Worm (Caenorhabditis elegans) whole organism, L4 larva: ENCODE measurements around the gene F42C5.6.

Source experiments
- D1046.2 ChIP-seq: fragments of 200-800 bp; sonication (Bioruptor generic); IDR thresholded peaks from 2 replicates; pipeline ENCODE4 v1.3.6; 2022; ENCODE audit warnings: missing genetic modification characterization, missing compliant biosample characterization
- F37D6.2 ChIP-seq: sonication (generic microtip); optimal IDR thresholded peaks from 2 replicates; lab custom pipeline; 2016; ENCODE audit warnings: mild to moderate bottlenecking, missing genetic modification characterization, missing compliant biosample characterization
- F49E8.2 ChIP-seq: sonication (generic microtip); optimal IDR thresholded peaks from 2 replicates; lab custom pipeline; 2016; ENCODE audit warnings: missing compliant biosample characterization, mild to moderate bottlenecking, missing genetic modification characterization, borderline replicate concordance
- R02D3.7 ChIP-seq: fragments of 150-350 bp; sonication (generic microtip); optimal IDR thresholded peaks from 3 replicates; lab custom pipeline; 2014; ENCODE audit warnings: missing biosample characterization, missing genetic modification characterization
- T20F7.1 ChIP-seq: fragments of 200-800 bp; sonication (Bioruptor generic); optimal IDR thresholded peaks from 2 replicates; lab custom pipeline; 2018; ENCODE audit warnings: mild to moderate bottlenecking, missing genetic modification characterization, missing compliant biosample characterization
- Y105C5A.15 ChIP-seq: fragments of 200-800 bp; sonication (Bioruptor generic); IDR thresholded peaks from 2 replicates; pipeline ENCODE4 v1.3.6; 2022; ENCODE audit warnings: missing genetic modification characterization, missing compliant biosample characterization
- Y48G9A.11 ChIP-seq: fragments of 200-800 bp; sonication (Bioruptor generic); IDR thresholded peaks from 2 replicates; pipeline ENCODE4 v1.3.6; 2022; ENCODE audit warnings: missing genetic modification reagents, missing genetic modification characterization, missing compliant biosample characterization
- aha-1 ChIP-seq: fragments of 150-350 bp; peaks from one replicate; lab custom pipeline; 2014; ENCODE audit warnings: missing biosample characterization, missing genetic modification characterization
- arid-1 ChIP-seq: fragments of 200-800 bp; sonication (Bioruptor generic); conservative IDR thresholded peaks from 2 replicates; pipeline ENCODE4 v1.3.6; 2022; ENCODE audit warnings: missing genetic modification reagents, missing genetic modification characterization, missing compliant biosample characterization
- attf-4 ChIP-seq: sonication (generic microtip); optimal IDR thresholded peaks from 3 replicates; lab custom pipeline; 2017; ENCODE audit warnings: missing biosample characterization, missing genetic modification characterization
- ceh-44 ChIP-seq: fragments of 200-800 bp; sonication (Bioruptor generic); IDR thresholded peaks from 2 replicates; pipeline ENCODE4 v1.3.6; 2022; ENCODE audit warnings: missing genetic modification reagents, missing genetic modification characterization, missing compliant biosample characterization
- ceh-62 ChIP-seq: sonication (generic microtip); optimal IDR thresholded peaks from 2 replicates; lab custom pipeline; 2017; ENCODE audit warnings: missing biosample characterization, missing genetic modification characterization
- ceh-82 ChIP-seq: sonication (generic microtip); optimal IDR thresholded peaks from 2 replicates; lab custom pipeline; 2017; ENCODE audit warnings: missing biosample characterization, missing genetic modification characterization
- ces-1 ChIP-seq: fragments of 150-350 bp; sonication (generic microtip); optimal IDR thresholded peaks from 4 replicates; lab custom pipeline; 2014; ENCODE audit warnings: missing biosample characterization, missing genetic modification reagents, missing genetic modification characterization
- ctbp-1 ChIP-seq: fragments of 200-800 bp; sonication (Bioruptor generic); IDR thresholded peaks from 2 replicates; pipeline ENCODE4 v1.3.6; 2022; ENCODE audit warnings: missing genetic modification reagents, missing genetic modification characterization, missing compliant biosample characterization
- daf-8 ChIP-seq: fragments of 200-800 bp; sonication (Bioruptor generic); IDR thresholded peaks from 2 replicates; pipeline ENCODE4 v1.3.6; 2022; ENCODE audit warnings: missing genetic modification characterization, missing compliant biosample characterization
- dmd-6 ChIP-seq: fragments of 200-800 bp; sonication (Bioruptor generic); IDR thresholded peaks from 2 replicates; pipeline ENCODE4 v1.3.6; 2022; ENCODE audit warnings: missing genetic modification reagents, missing genetic modification characterization, missing compliant biosample characterization
- dmd-9 ChIP-seq: fragments of 200-800 bp; sonication (Bioruptor generic); IDR thresholded peaks from 2 replicates; pipeline ENCODE4 v1.3.6; 2022; ENCODE audit warnings: missing genetic modification reagents, missing genetic modification characterization, missing compliant biosample characterization
- duxl-1 ChIP-seq: sonication (generic microtip); optimal IDR thresholded peaks from 2 replicates; lab custom pipeline; 2016; ENCODE audit warnings: mild to moderate bottlenecking, missing genetic modification characterization, moderate library complexity, missing compliant biosample characterization; ENCODE audit not compliant: poor library complexity
- egl-27 ChIP-seq: sonication (generic microtip); optimal IDR thresholded peaks from 3 replicates; lab custom pipeline; 2017; ENCODE audit warnings: missing biosample characterization, missing genetic modification reagents, missing genetic modification characterization
- egl-43 ChIP-seq: fragments of 200-800 bp; sonication (Bioruptor generic); IDR thresholded peaks from 2 replicates; pipeline ENCODE4 v1.3.6; 2022; ENCODE audit warnings: missing genetic modification reagents, missing genetic modification characterization, missing compliant biosample characterization
- fos-1 ChIP-seq: fragments of 150-350 bp; optimal IDR thresholded peaks from 2 replicates; lab custom pipeline; 2014; ENCODE audit warnings: missing biosample characterization, missing genetic modification characterization
- gei-8 ChIP-seq: fragments of 200-800 bp; sonication (Bioruptor generic); optimal IDR thresholded peaks from 2 replicates; lab custom pipeline; 2018; ENCODE audit warnings: mild to moderate bottlenecking, missing genetic modification characterization, missing compliant biosample characterization
- hif-1 ChIP-seq, 2 experiments: sonication (generic microtip); optimal IDR thresholded peaks; 2 replicates each; lab custom pipeline; 2016 to 2017; ENCODE audit warnings: missing compliant biosample characterization in 2 of 2, missing genetic modification characterization in 2 of 2, missing genetic modification reagents in 2 of 2, missing genotype in 2 of 2, mild to moderate bottlenecking in 1 of 2
- hlh-11 ChIP-seq: fragments of 200-800 bp; sonication (Bioruptor generic); optimal IDR thresholded peaks from 2 replicates; lab custom pipeline; 2018; ENCODE audit warnings: mild to moderate bottlenecking, missing genetic modification characterization, missing compliant biosample characterization
- hlh-30 ChIP-seq: sonication (generic microtip); optimal IDR thresholded peaks from 2 replicates; lab custom pipeline; 2017; ENCODE audit warnings: antibody characterized with exemption, mild to moderate bottlenecking, missing genetic modification characterization, missing compliant biosample characterization; ENCODE audit not compliant: insufficient read depth
- hmg-1.1 ChIP-seq: fragments of 200-800 bp; sonication (Bioruptor generic); IDR thresholded peaks from 2 replicates; pipeline ENCODE4 v1.3.6; 2022; ENCODE audit warnings: missing genetic modification reagents, missing genetic modification characterization, missing compliant biosample characterization
- lin-13 ChIP-seq: fragments of 150-350 bp; optimal IDR thresholded peaks from 2 replicates; lab custom pipeline; 2014; ENCODE audit warnings: missing biosample characterization, missing genetic modification reagents, missing genetic modification characterization
- lin-15B ChIP-seq: fragments of 150-350 bp; sonication (generic microtip); optimal IDR thresholded peaks from 3 replicates; lab custom pipeline; 2014; ENCODE audit warnings: missing biosample characterization, missing genetic modification characterization
- lin-29 ChIP-seq: fragments of 200-800 bp; sonication (Bioruptor generic); IDR thresholded peaks from 2 replicates; pipeline ENCODE4 v1.3.6; 2022; ENCODE audit warnings: missing genetic modification reagents, missing genetic modification characterization, missing compliant biosample characterization
- lin-39 ChIP-seq: fragments of 150-350 bp; optimal IDR thresholded peaks from 2 replicates; lab custom pipeline; 2014; ENCODE audit warnings: missing biosample characterization, missing genetic modification reagents, missing genetic modification characterization
- lir-3 ChIP-seq: sonication (generic microtip); optimal IDR thresholded peaks from 2 replicates; lab custom pipeline; 2016; ENCODE audit warnings: mild to moderate bottlenecking, missing genetic modification characterization, missing compliant biosample characterization
- lsy-2 ChIP-seq, 2 experiments: fragments of 150-350 bp in 1 of 2; sonication (generic microtip) in 1 of 2; optimal IDR thresholded peaks; 2 replicates each; lab custom pipeline; 2014 to 2017; ENCODE audit warnings: missing biosample characterization in 2 of 2, missing genetic modification characterization in 2 of 2
- madf-5 ChIP-seq, 2 experiments: fragments of 200-800 bp; sonication (Bioruptor generic); IDR thresholded peaks; 2 replicates each; pipeline ENCODE4 v1.3.6; 2022; ENCODE audit warnings: missing compliant biosample characterization in 2 of 2, missing genetic modification characterization in 2 of 2
- madf-9 ChIP-seq: fragments of 200-800 bp; sonication (Bioruptor generic); conservative IDR thresholded peaks from 2 replicates; pipeline ENCODE4 v1.3.6; 2022; ENCODE audit warnings: missing genetic modification reagents, missing genetic modification characterization, missing compliant biosample characterization
- mep-1 ChIP-seq: fragments of 150-350 bp; sonication (generic microtip); optimal IDR thresholded peaks from 3 replicates; lab custom pipeline; 2014; ENCODE audit warnings: missing biosample characterization, missing genetic modification characterization
- mes-2 ChIP-seq: sonication (generic microtip); optimal IDR thresholded peaks from 2 replicates; lab custom pipeline; 2016; ENCODE audit warnings: missing genotype, mild to moderate bottlenecking, missing genetic modification characterization, missing compliant biosample characterization; ENCODE audit not compliant: poor library complexity, severe bottlenecking
- nhr-102 ChIP-seq: sonication (generic microtip); optimal IDR thresholded peaks from 2 replicates; lab custom pipeline; 2016; ENCODE audit warnings: mild to moderate bottlenecking, missing genetic modification characterization, moderate library complexity, missing compliant biosample characterization
- nhr-237 ChIP-seq: sonication (generic microtip); optimal IDR thresholded peaks from 2 replicates; lab custom pipeline; 2017; ENCODE audit warnings: missing biosample characterization, missing genetic modification characterization
- nhr-48 ChIP-seq: sonication (generic microtip); optimal IDR thresholded peaks from 2 replicates; lab custom pipeline; 2016; ENCODE audit warnings: mild to moderate bottlenecking, missing genetic modification characterization, missing compliant biosample characterization
- nhr-76 ChIP-seq: fragments of 150-350 bp; optimal IDR thresholded peaks from 2 replicates; lab custom pipeline; 2014; ENCODE audit warnings: missing biosample characterization, missing genetic modification characterization
- pha-4 ChIP-seq, 2 experiments: fragments of 150-350 bp in 1 of 2; fragments of 200-800 bp in 1 of 2; sonication (Bioruptor generic) in 1 of 2; IDR thresholded peaks in 1 of 2; optimal IDR thresholded peaks in 1 of 2; 2 replicates each; pipeline versions ENCODE4 v1.3.6 to Lab custom; 2014 to 2022; ENCODE audit warnings: missing genetic modification characterization in 2 of 2, missing genetic modification reagents in 2 of 2, missing biosample characterization in 1 of 2, missing compliant biosample characterization in 1 of 2
- pqm-1 ChIP-seq: sonication (generic microtip); optimal IDR thresholded peaks from 2 replicates; lab custom pipeline; 2017; ENCODE audit warnings: missing biosample characterization, missing genetic modification characterization
- set-16 ChIP-seq: fragments of 200-800 bp; sonication (Bioruptor generic); IDR thresholded peaks from 2 replicates; pipeline ENCODE4 v1.3.6; 2022; ENCODE audit warnings: missing genetic modification reagents, missing genetic modification characterization, missing compliant biosample characterization
- skn-1 ChIP-seq: fragments of 150-350 bp; optimal IDR thresholded peaks from 2 replicates; lab custom pipeline; 2014; ENCODE audit warnings: missing biosample characterization, missing genetic modification characterization
- snpc-4 ChIP-seq: fragments of 150-350 bp; optimal IDR thresholded peaks from 2 replicates; lab custom pipeline; 2014; ENCODE audit warnings: missing biosample characterization, missing genetic modification characterization
- spr-1 ChIP-seq: sonication (generic microtip); optimal IDR thresholded peaks from 2 replicates; lab custom pipeline; 2016; ENCODE audit warnings: mild to moderate bottlenecking, missing genetic modification characterization, missing compliant biosample characterization
- spr-3 ChIP-seq: fragments of 200-800 bp; sonication (Bioruptor generic); optimal IDR thresholded peaks from 2 replicates; lab custom pipeline; 2018; ENCODE audit warnings: mild to moderate bottlenecking, missing genetic modification characterization, missing compliant biosample characterization
- vab-7 ChIP-seq: fragments of 200-800 bp; sonication (Bioruptor generic); IDR thresholded peaks from 2 replicates; pipeline ENCODE4 v1.3.6; 2022; ENCODE audit warnings: missing genetic modification reagents, missing genetic modification characterization, missing compliant biosample characterization
- zfp-3 ChIP-seq: fragments of 200-800 bp; sonication (Bioruptor generic); conservative IDR thresholded peaks from 2 replicates; pipeline ENCODE4 v1.3.6; 2022; ENCODE audit warnings: missing genetic modification reagents, missing genetic modification characterization, missing compliant biosample characterization
- zip-11 ChIP-seq: fragments of 200-800 bp; sonication (Bioruptor generic); IDR thresholded peaks from 2 replicates; pipeline ENCODE4 v1.3.6; 2022; ENCODE audit warnings: missing genetic modification characterization, missing compliant biosample characterization
- zip-2 ChIP-seq: fragments of 150-350 bp; optimal IDR thresholded peaks from 2 replicates; lab custom pipeline; 2014; ENCODE audit warnings: missing biosample characterization, missing genetic modification characterization

The F42C5.6 gene

ce11 chrIV:7313962-7314361 lies 5.1 kb upstream of the F42C5.6 start (continued):
- TF ChIP-seq gei-8 (GFP tag; lab: Kevin White, UChicago) (no peak), F49E8.2 (no peak), ceh-44 (no peak), attf-4 (tag; lab: Kevin White, UChicago) (no peak), mep-1 (tag; lab: Kevin White, UChicago) (peak; percentile 77), spr-1 (tag; lab: Kevin White, UChicago) (no peak), hif-1 (tag; optimal IDR thresholded peaks at IDR 0.05; lab: Kevin White, UChicago) (no peak), F37D6.2 (tag; lab: Kevin White, UChicago) (no peak), nhr-76 (tag; lab: Kevin White, UChicago) (no peak), duxl-1 (tag; lab: Kevin White, UChicago) (no peak), nhr-237 (no peak), lin-15B (tag; lab: Kevin White, UChicago) (no peak), hmg-1.1 (GFP tag; lab: Robert Waterston, UW) (peak; percentile 58), zip-2 (tag; lab: Kevin White, UChicago) (no peak), zfp-3 (GFP tag; lab: Robert Waterston, UW) (no peak), egl-43 (GFP tag; lab: Robert Waterston, UW) (no peak), mes-2 (peak; percentile 77), nhr-102 (no peak), snpc-4 (tag; lab: Kevin White, UChicago) (no peak), lin-39 (no peak), lin-29 (no peak), hlh-11 (tag; lab: Kevin White, UChicago) (peak; percentile 68), lsy-2 (tag; optimal IDR thresholded peaks at IDR 0.05; lab: Kevin White, UChicago) (peak in 1 of 2 experiments; percentile 79), R02D3.7 (tag; lab: Kevin White, UChicago) (no peak), T20F7.1 (peak; percentile 67), skn-1 (tag; lab: Kevin White, UChicago) (no peak), madf-9 (GFP tag; lab: Robert Waterston, UW) (no peak), pha-4 (GFP tag; IDR thresholded peaks at IDR 0.05; lab: Robert Waterston, UW) (0 out of 2 replicates have a peak, but pooled peaks have one; percentile 25), pha-4 (tag; optimal IDR thresholded peaks at IDR 0.05; lab: Kevin White, UChicago) (peak; percentile 66), fos-1 (tag; lab: Kevin White, UChicago) (no peak), set-16 (GFP tag; lab: Robert Waterston, UW) (no peak), aha-1 (tag; lab: Kevin White, UChicago) (no peak), arid-1 (GFP tag; lab: Robert Waterston, UW) (no peak), dmd-6 (GFP tag; lab: Robert Waterston, UW) (peak; percentile 41), hlh-30 (peak; percentile 87), pqm-1 (tag; lab: Kevin White, UChicago) (peak; percentile 2), ceh-62 (tag; lab: Kevin White, UChicago) (no peak), lin-13 (GFP tag; lab: Kevin White, UChicago) (no peak), vab-7 (GFP tag; lab: Robert Waterston, UW) (no peak), daf-8 (GFP tag; lab: Robert Waterston, UW) (no peak), lir-3 (tag; lab: Kevin White, UChicago) (no peak), madf-5 (GFP tag; IDR thresholded peaks at IDR 0.05; lab: Robert Waterston, UW) (no peak), ceh-82 (tag; lab: Kevin White, UChicago) (no peak), dmd-9 (GFP tag; lab: Robert Waterston, UW) (no peak), zip-11 (GFP tag; lab: Robert Waterston, UW) (no peak), Y48G9A.11 (GFP tag; lab: Robert Waterston, UW) (no peak), spr-3 (GFP tag; lab: Kevin White, UChicago) (no peak), Y105C5A.15 (no peak), egl-27 (tag; lab: Kevin White, UChicago) (no peak), nhr-48 (tag; lab: Kevin White, UChicago) (no peak), D1046.2 (no peak), ctbp-1 (GFP tag; lab: Robert Waterston, UW) (no peak), ces-1 (no peak)
